Fruit fly (Drosophila melanogaster): ENCODE measurements around the gene CG7611.

CG7611 gene

dm6 chr3L:21524071-21524889 lies 1.3 kb downstream of the CG7611 start (continued):
- peak; percentile 12 for TF ChIP-seq Sox15 (GFP tag; optimal IDR thresholded peaks at IDR 0.05)
- TF ChIP-seq Eip75B (GFP tag; optimal IDR thresholded peaks at IDR 0.05) = peak; percentile 61
- TF ChIP-seq CG6276 (GFP tag; optimal IDR thresholded peaks at IDR 0.05) = no peak
- peak; percentile 62 for TF ChIP-seq esn (GFP tag; optimal IDR thresholded peaks at IDR 0.05)
- peak; percentile 83 for TF ChIP-seq Eip78C (GFP tag)

- no peak for TF ChIP-seq spab (GFP tag; optimal IDR thresholded peaks at IDR 0.05)
- TF ChIP-seq pdm3 (GFP tag; optimal IDR thresholded peaks at IDR 0.05) = no peak
- no peak for TF ChIP-seq Lpt (GFP tag; optimal IDR thresholded peaks at IDR 0.05)
- no peak for TF ChIP-seq Blimp-1 (GFP tag; optimal IDR thresholded peaks at IDR 0.05)
- TF ChIP-seq dac (GFP tag; optimal IDR thresholded peaks at IDR 0.05) = no peak
- no peak for TF ChIP-seq CG10631 (GFP tag; optimal IDR thresholded peaks at IDR 0.05)
- TF ChIP-seq lz (GFP tag; optimal IDR thresholded peaks at IDR 0.05) = no peak
- no peak for TF ChIP-seq CG8319 (GFP tag; optimal IDR thresholded peaks at IDR 0.05)
- TF ChIP-seq esn (GFP tag; optimal IDR thresholded peaks at IDR 0.05) = no peak
- no peak for TF ChIP-seq Hr39 (GFP tag; optimal IDR thresholded peaks at IDR 0.05)
- no peak for TF ChIP-seq ss (GFP tag; optimal IDR thresholded peaks at IDR 0.05)
- no peak for TF ChIP-seq Ets96B (tag; optimal IDR thresholded peaks at IDR 0.05)
- TF ChIP-seq OdsH (GFP tag; optimal IDR thresholded peaks at IDR 0.05) = no peak
- no peak for TF ChIP-seq CG9139 (GFP tag; optimal IDR thresholded peaks at IDR 0.05)
- no peak for TF ChIP-seq CG6276 (GFP tag; optimal IDR thresholded peaks at IDR 0.05)
- no peak for TF ChIP-seq acj6 (GFP tag; optimal IDR thresholded peaks at IDR 0.05)
- TF ChIP-seq dsx (GFP tag; optimal IDR thresholded peaks at IDR 0.05; ENCODE audit: poor library complexity, severe bottlenecking) = no peak
- no peak for TF ChIP-seq CG10669 (GFP tag; optimal IDR thresholded peaks at IDR 0.05)
- no peak for TF ChIP-seq CG3919 (GFP tag; optimal IDR thresholded peaks at IDR 0.05)
Measured at dm6 chr3L:21529108-21529507, 6.1 kb downstream of the CG7611 start, which contains the start of gene Arv1. Arv1 (minus strand) TSS chr3L:21529333.

DNA sequence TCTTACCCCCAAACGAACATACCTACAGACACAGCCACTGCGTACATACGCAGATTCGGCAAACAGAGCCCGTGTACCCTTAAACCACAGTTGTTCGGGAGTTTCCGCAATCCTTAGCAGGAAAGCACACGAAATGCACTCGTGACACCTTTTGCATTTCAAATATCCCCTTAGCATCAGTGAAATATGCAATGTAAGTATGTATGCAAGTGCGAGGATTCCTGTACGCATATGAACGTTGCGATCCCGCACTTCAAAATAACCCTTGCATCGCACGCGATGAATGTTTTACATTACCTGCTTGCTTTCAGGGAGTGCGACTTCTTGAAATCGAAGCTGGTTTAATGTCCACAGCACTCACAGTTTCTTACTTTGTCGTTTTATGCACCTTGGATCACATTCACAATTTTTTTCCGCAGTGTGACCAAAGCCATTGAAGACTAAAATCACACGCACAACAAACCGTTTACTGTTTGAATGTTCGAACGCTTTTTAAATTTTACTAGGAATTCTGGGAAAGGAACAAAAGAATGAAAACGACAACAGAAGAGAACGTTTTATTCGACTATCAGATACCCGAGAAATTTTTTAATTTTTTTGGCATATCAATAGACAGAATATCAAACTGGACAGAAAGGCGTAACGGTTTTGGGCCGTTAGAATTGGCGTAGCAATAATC lies 10.4 kb downstream of the CG7611 start, which contains the start of gene Mkrn1:
Gene Mkrn1 (minus strand): TSS at position 444 of the 679 bp plus-strand sequence.
- TF ChIP-seq Hr4 (GFP tag; optimal IDR thresholded peaks at IDR 0.05) = no peak
- TF ChIP-seq salr (GFP tag; optimal IDR thresholded peaks at IDR 0.05) = no peak
- TF ChIP-seq Ets21C (GFP tag; optimal IDR thresholded peaks at IDR 0.05) = no peak
- TF ChIP-seq dsx (GFP tag; optimal IDR thresholded peaks at IDR 0.05; ENCODE audit: poor library complexity, severe bottlenecking) = peak; percentile 81
- TF ChIP-seq CG6854 (GFP tag; optimal IDR thresholded peaks at IDR 0.05) = peak; percentile 23
- no peak for TF ChIP-seq esn (GFP tag; optimal IDR thresholded peaks at IDR 0.05)

DNA sequence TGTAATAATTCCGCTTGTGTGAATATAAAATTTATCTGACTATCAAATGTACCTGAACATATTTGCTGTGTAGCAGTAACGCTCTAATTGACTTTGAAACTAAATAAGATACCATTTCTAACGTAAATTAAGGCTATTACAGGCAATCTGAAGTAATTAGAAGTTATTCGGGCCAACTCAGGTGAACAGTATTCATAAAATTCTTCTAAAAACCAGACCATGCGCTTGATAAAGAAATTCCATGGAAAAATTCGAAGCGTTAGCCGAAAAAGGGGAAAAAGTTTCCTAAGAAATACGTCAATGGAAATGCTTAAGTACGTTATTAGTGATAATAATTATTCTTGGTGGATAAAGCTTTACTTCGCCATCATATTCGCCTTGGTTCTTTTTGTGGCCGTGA lies 11.4 kb downstream of the CG7611 start, which contains the start of gene ppk5:
Gene ppk5 (plus strand): TSS at position 301 of the 400 bp plus-strand sequence.
- TF ChIP-seq CG8632 (GFP tag; optimal IDR thresholded peaks at IDR 0.05) = no peak
- TF ChIP-seq salr (GFP tag; optimal IDR thresholded peaks at IDR 0.05) = no peak
- no peak for TF ChIP-seq CG8119 (GFP tag; IDR thresholded peaks at IDR 0.05)
- no peak for TF ChIP-seq topi (GFP tag; optimal IDR thresholded peaks at IDR 0.05)

DNA sequence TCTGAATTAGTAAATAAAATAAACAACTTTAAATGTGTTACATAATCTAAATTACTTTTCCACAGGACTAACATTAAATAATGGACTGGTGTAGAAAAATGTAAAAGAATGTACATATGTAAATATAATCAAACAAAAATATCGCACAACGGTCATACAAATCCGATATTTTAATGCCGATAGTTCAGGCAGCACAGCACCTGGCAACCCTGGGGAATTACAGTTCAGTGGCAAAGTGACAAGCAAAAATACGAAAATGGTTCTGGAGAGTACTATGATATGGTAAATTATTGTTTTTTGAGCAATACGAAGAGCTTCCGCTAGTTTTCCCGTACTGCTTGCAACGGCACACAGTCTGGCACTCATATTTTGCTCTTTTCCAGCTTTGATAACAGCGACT lies 13.9 kb downstream of the CG7611 start, which contains the start of gene Rpn10:
Gene Rpn10 (plus strand): TSS at position 144 of the 400 bp plus-strand sequence.
- no peak for TF ChIP-seq vri (GFP tag; optimal IDR thresholded peaks at IDR 0.05)
- TF ChIP-seq Eip75B (GFP tag; optimal IDR thresholded peaks at IDR 0.05) = no peak
- peak; percentile 31 for TF ChIP-seq lz (GFP tag; optimal IDR thresholded peaks at IDR 0.05)
- no peak for TF ChIP-seq Eip93F (GFP tag; optimal IDR thresholded peaks at IDR 0.05)
- no peak for TF ChIP-seq CG6792 (GFP tag; optimal IDR thresholded peaks at IDR 0.05)
- TF ChIP-seq CG34406 (GFP tag; optimal IDR thresholded peaks at IDR 0.05) = no peak
- no peak for TF ChIP-seq CG8119 (GFP tag; IDR thresholded peaks at IDR 0.05)
- TF ChIP-seq Met (GFP tag; optimal IDR thresholded peaks at IDR 0.05) = no peak
- peak; percentile 40 for TF ChIP-seq CG31627 (GFP tag; optimal IDR thresholded peaks at IDR 0.05)
- TF ChIP-seq CG11762 (GFP tag; optimal IDR thresholded peaks at IDR 0.05; ENCODE audit: insufficient read depth) = no peak
- TF ChIP-seq CG8632 (GFP tag; optimal IDR thresholded peaks at IDR 0.05) = no peak
- TF ChIP-seq Lpt (GFP tag; optimal IDR thresholded peaks at IDR 0.05) = no peak
- TF ChIP-seq CG8319 (GFP tag; optimal IDR thresholded peaks at IDR 0.05) = no peak
- no peak for TF ChIP-seq CG11294 (GFP tag; IDR thresholded peaks at IDR 0.05)
- TF ChIP-seq OdsH (GFP tag; optimal IDR thresholded peaks at IDR 0.05) = no peak
- TF ChIP-seq CG9139 (GFP tag; optimal IDR thresholded peaks at IDR 0.05) = no peak
- peak; percentile 9 for TF ChIP-seq topi (GFP tag; optimal IDR thresholded peaks at IDR 0.05)
- no peak for TF ChIP-seq dac (GFP tag; optimal IDR thresholded peaks at IDR 0.05)
- TF ChIP-seq CG3032 (tag; optimal IDR thresholded peaks at IDR 0.05) = peak; percentile 25
- TF ChIP-seq Sox15 (GFP tag; optimal IDR thresholded peaks at IDR 0.05) = no peak
- no peak for TF ChIP-seq Gug (GFP tag; IDR thresholded peaks at IDR 0.05)
- peak; percentile 27 for TF ChIP-seq esn (GFP tag; optimal IDR thresholded peaks at IDR 0.05)
